Fruit fly (Drosophila melanogaster): ENCODE measurements around the gene CG10428.

Gene CG10428

DNA sequence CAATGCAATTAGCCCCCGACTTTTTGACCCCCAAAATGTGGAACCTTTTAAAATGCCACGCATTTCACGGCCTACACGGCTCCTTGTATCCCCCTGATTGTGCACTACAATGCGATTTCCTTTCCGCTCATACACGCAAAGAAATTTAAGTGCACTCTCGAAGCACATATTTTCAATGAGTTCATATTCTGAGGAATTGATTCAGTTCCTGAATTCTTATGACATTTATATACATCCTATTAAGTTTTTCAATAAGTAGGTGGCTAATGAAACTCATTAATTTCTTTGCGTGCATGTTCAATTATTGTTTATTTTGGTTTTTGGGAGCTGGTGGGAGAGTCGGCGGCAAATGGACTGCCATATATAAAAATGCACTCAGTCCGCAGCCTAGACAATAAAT, 49.4 kb upstream of the CG10428 start (continued):
- TF ChIP-seq Gsc (GFP tag; IDR thresholded peaks at IDR 0.05) (peak; percentile 45; the same call in 1 of the 2 replicates), rib (GFP tag; IDR thresholded peaks at IDR 0.05) (no peak), CG7357 (GFP tag; IDR thresholded peaks at IDR 0.05) (peak; percentile 29; the same call in 1 of the 3 replicates), CG8359 (GFP tag; optimal IDR thresholded peaks at IDR 0.05; ENCODE audit: borderline replicate concordance) (peak; percentile 43), CG7745 (tag; optimal IDR thresholded peaks at IDR 0.05) (peak; percentile 0), CG16815 (GFP tag; optimal IDR thresholded peaks at IDR 0.05) (peak; percentile 70), CG9215 (GFP tag; IDR thresholded peaks at IDR 0.05) (no peak), CTCF (GFP tag; optimal IDR thresholded peaks at IDR 0.05) (peak; percentile 12), CG13424 (tag; optimal IDR thresholded peaks at IDR 0.05) (peak; percentile 75), gfzf (GFP tag; optimal IDR thresholded peaks at IDR 0.05) (no peak), Hand (GFP tag; optimal IDR thresholded peaks at IDR 0.05) (no peak), CG8944 (GFP tag; optimal IDR thresholded peaks at IDR 0.05) (peak; percentile 67), CG6683 (GFP tag; optimal IDR thresholded peaks at IDR 0.05) (no peak), MESR4 (GFP tag; optimal IDR thresholded peaks at IDR 0.05) (no peak), CG15011 (GFP tag; optimal IDR thresholded peaks at IDR 0.05) (no peak), CG12219 (GFP tag; optimal IDR thresholded peaks at IDR 0.05) (peak; percentile 63), hkb (optimal IDR thresholded peaks at IDR 0.05) (no peak), hkb (GFP tag; IDR thresholded peaks at IDR 0.05) (peak; percentile 36; the same call in 1 of the 2 replicates), zf30C (GFP tag; optimal IDR thresholded peaks at IDR 0.05) (peak; percentile 55), nerfin-1 (tag; optimal IDR thresholded peaks at IDR 0.05) (peak; percentile 56), grau (tag; optimal IDR thresholded peaks at IDR 0.05) (peak; percentile 70), Jarid2 (GFP tag; optimal IDR thresholded peaks at IDR 0.05) (peak; percentile 10), CG1602 (GFP tag; optimal IDR thresholded peaks at IDR 0.05) (peak; percentile 60), CG8765 (GFP tag; IDR thresholded peaks at IDR 0.05) (no peak), CG10431 (GFP tag; optimal IDR thresholded peaks at IDR 0.05) (peak; percentile 47), nom (GFP tag; optimal IDR thresholded peaks at IDR 0.05) (no peak), CG7963 (GFP tag; IDR thresholded peaks at IDR 0.05; ENCODE audit: partially characterized antibody) (no peak), Abd-B (GFP tag; optimal IDR thresholded peaks at IDR 0.05) (peak; percentile 34), CG43689 (GFP tag; IDR thresholded peaks at IDR 0.05) (no peak), CG11247 (GFP tag; IDR thresholded peaks at IDR 0.05) (no peak), CG31224 (GFP tag; IDR thresholded peaks at IDR 0.05) (no peak), lbe (GFP tag; optimal IDR thresholded peaks at IDR 0.05) (no peak), tll (GFP tag; optimal IDR thresholded peaks at IDR 0.05) (no peak), CG12659 (GFP tag; optimal IDR thresholded peaks at IDR 0.05) (no peak), Dbx (GFP tag; IDR thresholded peaks at IDR 0.05) (no peak), fd3F (GFP tag; optimal IDR thresholded peaks at IDR 0.05) (no peak), H15 (GFP tag; IDR thresholded peaks at IDR 0.05) (peak; percentile 66; the same call in 2 of the 3 replicates), p53 (GFP tag; optimal IDR thresholded peaks at IDR 0.05) (no peak), ssp (GFP tag; IDR thresholded peaks at IDR 0.05) (peak; percentile 53), CG14965 (GFP tag; optimal IDR thresholded peaks at IDR 0.05; ENCODE audit: borderline replicate concordance) (no peak), nau (GFP tag; optimal IDR thresholded peaks at IDR 0.05) (no peak), PHDP (tag; optimal IDR thresholded peaks at IDR 0.05) (peak; percentile 68), pfk (GFP tag; optimal IDR thresholded peaks at IDR 0.05) (no peak), so (GFP tag; IDR thresholded peaks at IDR 0.05) (no peak), seq (GFP tag; IDR thresholded peaks at IDR 0.05) (no peak), ttk (GFP tag; IDR thresholded peaks at IDR 0.05) (no peak; the same call in 1 of the 2 replicates), HHEX (GFP tag; optimal IDR thresholded peaks at IDR 0.05) (peak; percentile 31), al (GFP tag; IDR thresholded peaks at IDR 0.05) (no peak), Hmx (GFP tag; optimal IDR thresholded peaks at IDR 0.05) (no peak), esg (GFP tag; conservative IDR thresholded peaks at IDR 0.05) (peak; percentile 41), row (GFP tag; IDR thresholded peaks at IDR 0.05) (peak; percentile 66), hth (optimal IDR thresholded peaks at IDR 0.05) (no peak)
